Fruit fly (Drosophila melanogaster) whole organism: ENCODE results near the gene Hs6st.

Source experiments
- pan ChIP-seq: fragments of >200 bp; optimal IDR thresholded peaks from 2 replicates; lab custom pipeline; 2017
- psq ChIP-seq: fragments of >200 bp; optimal IDR thresholded peaks from 2 replicates; lab custom pipeline; 2017
- usp ChIP-seq: fragments of >200 bp; optimal IDR thresholded peaks from 2 replicates; lab custom pipeline; 2017; ENCODE audit warnings: missing biosample characterization, missing genetic modification characterization, mixed read lengths

DNA sequence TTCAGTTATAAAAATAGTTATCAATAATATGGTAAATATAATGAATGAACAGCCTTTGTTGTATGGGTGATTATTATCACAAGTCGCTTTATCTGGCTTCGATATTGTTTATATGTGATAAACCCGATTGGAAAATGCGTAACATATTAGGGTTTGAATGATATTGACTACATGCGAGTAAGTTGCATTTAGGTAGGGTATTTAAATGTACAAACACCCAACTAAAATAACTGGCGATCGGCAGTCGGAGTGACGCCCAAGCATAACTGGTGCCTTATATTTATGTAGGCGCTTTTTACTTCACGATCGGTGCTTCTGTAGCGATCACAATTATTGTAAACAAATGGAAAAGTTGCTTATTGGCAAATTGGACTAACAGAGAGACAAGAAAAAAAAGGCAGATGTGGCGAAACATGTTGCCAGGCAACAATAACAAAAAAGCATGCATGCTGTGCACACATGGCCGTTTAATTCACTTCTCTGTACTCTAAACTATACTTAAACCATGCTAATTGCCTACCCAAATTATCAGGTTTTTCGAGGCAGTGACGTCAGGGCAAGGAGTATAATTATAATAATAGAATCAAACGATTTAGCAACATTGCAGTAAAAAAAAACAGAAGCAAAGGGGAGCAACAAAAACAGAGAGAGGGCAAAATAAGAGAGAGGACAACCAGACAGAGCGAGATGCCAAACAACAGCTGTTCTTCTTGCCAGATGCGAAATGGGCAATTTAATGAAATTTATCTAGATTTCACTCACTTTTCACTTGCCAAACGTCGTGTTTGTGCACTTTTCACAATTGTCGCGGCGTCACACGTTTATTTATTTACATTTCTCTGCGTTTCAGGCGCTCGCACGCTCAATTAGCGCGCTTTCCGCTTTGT lies 670 bp downstream of the Hs6st start:
- TF ChIP-seq usp (GFP tag; lab: Kevin White, UChicago) (no peak), pan (lab: Kevin White, UChicago) (no peak), psq (lab: Kevin White, UChicago) (no peak)
